Fruit fly (Drosophila melanogaster) Kc167 (cell line): ENCODE data around the gene CG32075.

Experiments used
- Myc ChIP-seq: fragments of >200 bp; optimal IDR thresholded peaks from 2 replicates; lab custom pipeline; 2017; ENCODE audit warnings: missing external identifiers
- Sin3A ChIP-seq: fragments of >200 bp; optimal IDR thresholded peaks from 2 replicates; lab custom pipeline; 2018; ENCODE audit warnings: missing external identifiers
- h ChIP-seq: fragments of >200 bp; optimal IDR thresholded peaks from 3 replicates; lab custom pipeline; 2018; ENCODE audit warnings: missing external identifiers
- insv ChIP-seq: fragments of >200 bp; optimal IDR thresholded peaks from 3 replicates; lab custom pipeline; 2018; ENCODE audit warnings: missing external identifiers
- psq ChIP-seq: fragments of >200 bp; optimal IDR thresholded peaks from 2 replicates; lab custom pipeline; 2017; ENCODE audit warnings: missing external identifiers
- ttk ChIP-seq: sonication (Bioruptor generic); optimal IDR thresholded peaks from 2 replicates; lab custom pipeline; 2017; ENCODE audit warnings: missing external identifiers

CG32075 gene

dm6 chr3L:11070372-11070854 lies 5.7 kb upstream of the CG32075 start, which contains the start of gene Mocs1:
Gene Mocs1 (plus strand): TSS chr3L:11070526.
- no peak for TF ChIP-seq psq (lab: Kevin White, UChicago)
- TF ChIP-seq Sin3A, result no peak
- TF ChIP-seq Myc (lab: Kevin White, UChicago), result no peak
- TF ChIP-seq insv, result no peak
- no peak for TF ChIP-seq h (lab: Kevin White, UChicago)
- TF ChIP-seq ttk (lab: Kevin White, UChicago), result no peak

dm6 chr3L:11069764-11070163 lies 5.0 kb upstream of the CG32075 start, which contains the start of gene CG6310:
Gene CG6310 (minus strand): TSS chr3L:11069864.
- no peak for TF ChIP-seq psq (lab: Kevin White, UChicago)
- TF ChIP-seq Sin3A, result no peak
- no peak for TF ChIP-seq h (lab: Kevin White, UChicago)
- TF ChIP-seq ttk (lab: Kevin White, UChicago), result no peak
- no peak for TF ChIP-seq insv
- no peak for TF ChIP-seq Myc (lab: Kevin White, UChicago)

DNA sequence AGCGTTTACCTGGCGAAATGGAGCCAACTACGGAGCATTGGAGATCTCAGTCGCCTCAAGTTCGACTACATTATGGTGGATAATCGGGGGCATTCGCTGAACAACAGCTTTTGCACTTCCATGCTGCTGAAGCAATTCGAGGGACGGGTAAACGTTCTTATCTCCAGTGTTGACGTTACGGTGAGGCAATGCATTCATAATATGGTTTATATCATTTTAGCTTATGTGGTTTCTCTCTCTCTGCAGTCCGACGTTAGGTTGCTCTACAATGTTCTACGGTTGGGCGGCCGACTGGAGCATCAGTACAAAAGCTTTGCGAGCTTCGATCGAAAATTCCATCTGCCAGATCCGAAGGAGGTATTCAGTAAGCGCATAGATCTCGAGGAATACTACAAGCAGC lies 1.1 kb upstream of the CG32075 start:
- TF ChIP-seq ttk (lab: Kevin White, UChicago) (no peak), insv (no peak), psq (lab: Kevin White, UChicago) (no peak), Sin3A (no peak), h (lab: Kevin White, UChicago) (no peak), Myc (lab: Kevin White, UChicago) (no peak)

- no peak for TF ChIP-seq h (lab: Kevin White, UChicago)
- TF ChIP-seq Myc (lab: Kevin White, UChicago), result no peak
- TF ChIP-seq Sin3A, result no peak
- TF ChIP-seq psq (lab: Kevin White, UChicago), result no peak
- no peak for TF ChIP-seq insv
- TF ChIP-seq ttk (lab: Kevin White, UChicago), result no peak
Measured at dm6 chr3L:11062441-11062840, 2.3 kb downstream of the CG32075 start, which contains the start of gene CG32069. Gene CG32069 (minus strand): TSS chr3L:11062614.

DNA sequence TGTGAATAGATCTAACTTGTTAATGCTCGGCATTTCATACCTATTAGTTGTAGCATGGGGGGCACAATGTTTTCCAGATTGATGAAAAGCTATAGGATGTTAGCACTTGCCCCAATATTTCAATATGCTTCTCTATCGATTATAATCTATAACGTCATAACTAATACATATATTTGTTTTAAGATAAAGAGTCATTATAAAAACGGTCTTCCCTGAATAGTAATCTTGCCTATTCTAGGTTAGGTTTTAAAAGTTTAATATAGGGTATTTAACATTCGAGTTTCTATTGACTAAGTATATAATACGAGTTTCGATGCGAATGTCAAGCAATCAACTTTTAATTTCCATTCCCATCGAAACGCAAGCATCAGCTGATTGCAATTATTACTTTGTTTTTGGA lies 3.5 kb downstream of the CG32075 start, which contains the start of the genes CG6321 and Blos2:
Gene CG6321 (minus strand): TSS at position 25 of the 400 bp plus-strand sequence.
Gene Blos2 (plus strand): TSS at position 372 of the 400 bp plus-strand sequence.
- TF ChIP-seq Myc (lab: Kevin White, UChicago) (no peak), ttk (lab: Kevin White, UChicago) (no peak), h (lab: Kevin White, UChicago) (no peak), insv (no peak), psq (lab: Kevin White, UChicago) (no peak), Sin3A (no peak)

DNA sequence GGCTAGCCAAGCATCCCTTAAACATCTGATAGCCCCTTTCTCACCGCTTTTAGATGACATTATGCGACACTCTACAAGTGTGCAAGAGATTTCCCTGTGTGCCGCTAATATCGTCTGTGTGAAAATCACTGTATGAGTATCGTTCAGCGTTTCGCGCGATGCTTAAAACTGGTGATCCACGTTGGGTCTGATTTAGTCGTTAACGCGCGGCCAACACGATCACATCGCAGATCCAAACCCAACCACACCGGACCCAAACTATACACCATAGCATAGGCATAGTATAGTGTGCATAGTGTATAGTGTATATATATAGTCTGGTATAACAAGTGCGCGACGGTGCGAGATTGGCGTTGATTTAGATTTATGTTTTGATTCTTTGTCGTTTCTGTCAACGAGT lies 10.9 kb downstream of the CG32075 start, which contains the start of gene CG7888:
Gene CG7888 (plus strand): TSS at position 193 of the 400 bp plus-strand sequence.
- TF ChIP-seq Myc (lab: Kevin White, UChicago), result no peak
- no peak for TF ChIP-seq Sin3A
- no peak for TF ChIP-seq ttk (lab: Kevin White, UChicago)
- TF ChIP-seq insv, result no peak
- no peak for TF ChIP-seq h (lab: Kevin White, UChicago)
- TF ChIP-seq psq (lab: Kevin White, UChicago), result no peak

DNA sequence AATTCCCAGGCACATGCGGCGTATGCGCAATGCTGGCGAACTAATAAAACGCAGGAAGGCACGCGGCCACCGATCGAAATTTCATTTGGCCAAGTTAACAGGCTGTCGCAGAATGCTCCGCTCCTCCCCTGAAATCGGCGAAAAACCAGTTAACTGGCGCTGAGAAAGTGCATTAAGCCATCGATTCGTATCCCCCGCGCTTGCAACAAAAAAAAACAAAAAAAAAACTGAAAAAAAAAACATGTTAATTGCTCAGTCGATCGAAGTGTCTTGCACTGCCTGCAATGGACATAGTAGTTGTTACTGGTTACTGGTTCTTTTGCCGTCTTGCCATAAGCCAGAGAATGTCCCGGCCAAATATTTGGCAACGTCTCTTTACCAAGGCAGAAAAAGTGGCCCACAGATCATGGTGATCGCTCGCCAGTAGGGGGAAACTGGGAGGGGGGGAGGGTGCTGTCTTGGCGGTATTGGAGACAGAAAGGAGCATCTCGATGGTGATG lies 11.9 kb downstream of the CG32075 start:
- TF ChIP-seq ttk (lab: Kevin White, UChicago), result no peak
- TF ChIP-seq Myc (lab: Kevin White, UChicago), result no peak
- TF ChIP-seq psq (lab: Kevin White, UChicago), result no peak
- TF ChIP-seq h (lab: Kevin White, UChicago), result no peak
- TF ChIP-seq insv, result no peak
- no peak for TF ChIP-seq Sin3A

DNA sequence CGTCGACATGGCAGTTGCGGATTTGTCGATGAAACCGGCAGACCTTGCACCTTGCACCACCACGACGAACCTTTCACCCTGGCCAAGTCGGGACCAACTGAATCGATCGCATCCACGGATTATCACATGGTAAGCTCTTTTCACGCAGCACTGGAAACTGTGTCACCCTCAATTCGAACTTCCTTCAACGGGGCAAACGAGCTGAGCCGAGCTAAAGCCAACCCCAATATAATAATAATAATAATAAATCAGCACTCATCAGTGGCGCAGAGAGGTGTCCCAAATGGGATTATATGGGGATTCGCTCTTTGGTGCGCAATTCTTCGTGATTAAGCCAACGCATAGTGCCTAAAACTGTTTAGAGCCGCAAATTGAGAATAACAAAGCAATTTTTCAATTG lies 13.5 kb downstream of the CG32075 start, which contains the start of gene CG43693:
Gene CG43693 (minus strand): TSS at position 101 of the 400 bp plus-strand sequence.
- no peak for TF ChIP-seq Myc (lab: Kevin White, UChicago)
- TF ChIP-seq insv, result no peak
- no peak for TF ChIP-seq ttk (lab: Kevin White, UChicago)
- no peak for TF ChIP-seq psq (lab: Kevin White, UChicago)
- TF ChIP-seq h (lab: Kevin White, UChicago), result no peak
- TF ChIP-seq Sin3A, result no peak

DNA sequence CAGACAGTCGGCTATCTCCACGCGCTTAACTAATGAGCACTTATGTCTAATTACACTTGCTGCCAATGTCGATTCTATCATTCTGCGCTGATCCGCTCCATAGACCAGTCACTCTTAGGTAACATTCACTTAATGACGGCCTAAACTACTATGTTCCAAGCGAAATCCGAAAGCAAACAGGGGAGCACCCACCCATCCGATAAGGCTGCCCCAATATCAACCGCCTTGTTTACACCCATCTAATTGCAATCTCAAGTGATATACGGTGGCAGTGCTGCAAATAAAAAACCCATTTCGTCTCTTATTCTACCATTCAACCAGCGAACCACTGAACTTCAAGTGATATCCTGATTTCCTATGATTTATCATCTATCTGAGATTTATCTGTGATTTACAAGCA lies 15.3 kb downstream of the CG32075 start:
- TF ChIP-seq Myc (lab: Kevin White, UChicago), result no peak
- no peak for TF ChIP-seq Sin3A
- no peak for TF ChIP-seq h (lab: Kevin White, UChicago)
- no peak for TF ChIP-seq ttk (lab: Kevin White, UChicago)
- no peak for TF ChIP-seq insv
- no peak for TF ChIP-seq psq (lab: Kevin White, UChicago)

dm6 chr3L:11047877-11048276 lies 16.9 kb downstream of the CG32075 start:
- no peak for TF ChIP-seq h (lab: Kevin White, UChicago)
- no peak for TF ChIP-seq Myc (lab: Kevin White, UChicago)
- no peak for TF ChIP-seq insv
- TF ChIP-seq Sin3A, result no peak
- TF ChIP-seq psq (lab: Kevin White, UChicago), result no peak
- TF ChIP-seq ttk (lab: Kevin White, UChicago), result no peak

- TF ChIP-seq psq (lab: Kevin White, UChicago) (no peak), h (lab: Kevin White, UChicago) (no peak), Myc (lab: Kevin White, UChicago) (no peak), ttk (lab: Kevin White, UChicago) (no peak), Sin3A (no peak), insv (no peak)
Measured at dm6 chr3L:11046559-11046958, 18.2 kb downstream of the CG32075 start.

DNA sequence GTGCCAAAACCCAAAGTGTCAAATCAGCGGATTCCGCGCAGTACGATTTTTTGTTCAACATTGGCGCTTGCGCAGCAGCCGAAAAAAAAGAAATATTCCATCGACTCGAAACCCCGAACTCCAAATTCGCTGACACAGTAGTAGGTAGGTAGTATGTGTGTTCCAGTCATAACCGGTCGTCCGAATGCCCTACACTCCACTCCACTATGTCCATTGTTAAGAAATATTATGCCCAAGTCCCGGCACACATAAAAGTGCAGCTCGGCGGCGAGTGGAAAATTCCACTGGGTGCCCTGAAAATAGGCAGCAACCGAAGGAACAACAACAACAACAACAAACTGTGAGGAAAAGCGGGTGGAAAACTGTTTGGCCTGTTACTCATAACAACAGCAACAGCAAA lies 19.7 kb downstream of the CG32075 start:
- TF ChIP-seq insv (no peak), ttk (lab: Kevin White, UChicago) (no peak), h (lab: Kevin White, UChicago) (no peak), psq (lab: Kevin White, UChicago) (no peak), Sin3A (no peak), Myc (lab: Kevin White, UChicago) (no peak)
